Worm (Caenorhabditis elegans): ENCODE results near the gene F42G2.2.
A peak's percentile ranks its signal among the peaks of the same experiment; 100 is the strongest.

F42G2.2 gene

DNA sequence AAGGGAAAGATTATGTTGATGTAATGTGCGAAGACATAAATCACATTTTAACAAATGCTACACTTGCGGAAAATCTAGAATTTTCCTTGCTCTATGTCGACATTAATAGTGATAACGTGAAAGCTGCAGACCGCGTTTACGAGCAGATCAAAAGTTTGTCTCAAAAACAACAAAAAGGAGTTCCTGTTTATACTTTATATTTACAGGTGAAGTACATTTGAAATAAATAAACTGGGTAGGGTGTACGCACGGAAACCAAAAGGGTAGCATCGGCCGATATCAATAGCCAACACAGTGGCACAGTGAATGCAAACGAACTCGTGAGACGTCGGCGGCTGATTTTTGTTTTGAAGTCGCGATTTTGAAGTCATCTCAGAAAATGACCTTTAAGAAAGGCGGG is 422 bp downstream of the F42G2.2 start:
- TF ChIP-seq ceh-30 (tag; optimal IDR thresholded peaks at IDR 0.05) = no peak
- no peak for TF ChIP-seq gmeb-2 (tag; optimal IDR thresholded peaks at IDR 0.05)
- no peak for TF ChIP-seq ceh-48 (tag; optimal IDR thresholded peaks at IDR 0.05)
- no peak for TF ChIP-seq ref-2 (tag; optimal IDR thresholded peaks at IDR 0.05)
- no peak for TF ChIP-seq ceh-6 (GFP tag; optimal IDR thresholded peaks at IDR 0.05)
- TF ChIP-seq K09A11.1 (tag; optimal IDR thresholded peaks at IDR 0.05; ENCODE audit: insufficient read depth) = no peak
- no peak for TF ChIP-seq ceh-14 (tag; optimal IDR thresholded peaks at IDR 0.05)
- no peak for TF ChIP-seq dve-1 (tag; optimal IDR thresholded peaks at IDR 0.05)
- TF ChIP-seq ceh-45 (GFP tag; IDR thresholded peaks at IDR 0.05) = no peak
- no peak for TF ChIP-seq unc-55 (GFP tag; optimal IDR thresholded peaks at IDR 0.05)
- no peak for TF ChIP-seq K02D7.2 (tag; optimal IDR thresholded peaks at IDR 0.05)
- no peak for TF ChIP-seq hlh-6 (tag; optimal IDR thresholded peaks at IDR 0.05)
- no peak for TF ChIP-seq ceh-22 (tag; optimal IDR thresholded peaks at IDR 0.05)
- TF ChIP-seq F13H6.1 (tag; optimal IDR thresholded peaks at IDR 0.05) = no peak
- no peak for TF ChIP-seq pqm-1 (tag; optimal IDR thresholded peaks at IDR 0.05)
- no peak for TF ChIP-seq nfya-1 (tag; optimal IDR thresholded peaks at IDR 0.05)
- TF ChIP-seq odd-2 (tag; optimal IDR thresholded peaks at IDR 0.05) = no peak

DNA sequence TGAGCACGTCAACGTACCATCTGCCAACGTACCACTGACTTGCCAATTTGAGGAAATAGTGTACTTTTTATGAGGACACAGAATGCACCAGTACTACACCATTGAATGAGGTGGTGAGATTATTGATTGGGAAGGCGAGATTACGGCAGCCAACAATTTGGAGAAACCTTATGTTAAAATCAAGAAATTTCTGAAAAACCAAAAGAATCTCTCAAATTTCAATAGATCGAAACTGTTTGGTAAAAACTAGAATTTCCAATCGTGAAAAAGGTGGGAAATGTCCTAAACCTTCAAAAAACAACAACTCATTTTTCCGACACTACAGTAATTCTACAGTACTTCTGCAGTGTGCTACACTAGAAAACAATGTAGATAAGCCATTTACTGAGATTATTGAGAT is 10.0 kb downstream of the F42G2.2 start, which contains the start of gene ceh-86:
Gene ceh-86 (minus strand): TSS at position 101 of the 400 bp plus-strand sequence.
- TF ChIP-seq K09A11.1 (tag; optimal IDR thresholded peaks at IDR 0.05; ENCODE audit: insufficient read depth) (no peak), ceh-48 (tag; optimal IDR thresholded peaks at IDR 0.05) (peak; percentile 55), tbx-7 (tag; optimal IDR thresholded peaks at IDR 0.05) (no peak)

DNA sequence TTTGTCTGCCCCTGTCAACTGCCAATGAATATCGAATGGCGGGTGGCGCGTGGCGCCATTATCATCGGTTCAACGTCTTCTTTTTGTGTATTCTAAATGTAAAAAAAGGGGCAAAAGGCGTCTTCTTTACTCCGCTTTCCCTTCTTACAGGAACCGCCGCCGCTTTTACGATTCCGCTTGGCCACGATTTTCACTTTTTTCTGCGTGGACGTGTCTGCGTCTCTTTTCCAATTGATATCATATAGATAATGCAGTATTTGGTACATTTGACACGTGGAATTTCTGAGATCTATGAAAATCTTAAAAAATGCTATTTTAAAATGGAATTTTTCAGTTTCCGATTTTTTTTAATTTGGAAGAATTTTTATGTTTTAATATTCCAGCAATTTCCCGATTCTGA is 13.6 kb downstream of the F42G2.2 start:
- TF ChIP-seq ceh-9 (tag; optimal IDR thresholded peaks at IDR 0.05) (no peak), sox-4 (tag; optimal IDR thresholded peaks at IDR 0.05) (no peak), npax-4 (tag; optimal IDR thresholded peaks at IDR 0.05) (no peak), madf-2 (tag; optimal IDR thresholded peaks at IDR 0.05) (no peak), C08G9.2 (tag; optimal IDR thresholded peaks at IDR 0.05) (no peak), C38D4.7 (GFP tag; optimal IDR thresholded peaks at IDR 0.05) (no peak), hlh-13 (GFP tag; optimal IDR thresholded peaks at IDR 0.05) (no peak), hlh-30 (tag; optimal IDR thresholded peaks at IDR 0.05; ENCODE audit: insufficient read depth) (no peak), ceh-30 (tag; optimal IDR thresholded peaks at IDR 0.05) (no peak), pha-4 (tag; optimal IDR thresholded peaks at IDR 0.05) (no peak), ceh-22 (tag; optimal IDR thresholded peaks at IDR 0.05) (no peak)

DNA sequence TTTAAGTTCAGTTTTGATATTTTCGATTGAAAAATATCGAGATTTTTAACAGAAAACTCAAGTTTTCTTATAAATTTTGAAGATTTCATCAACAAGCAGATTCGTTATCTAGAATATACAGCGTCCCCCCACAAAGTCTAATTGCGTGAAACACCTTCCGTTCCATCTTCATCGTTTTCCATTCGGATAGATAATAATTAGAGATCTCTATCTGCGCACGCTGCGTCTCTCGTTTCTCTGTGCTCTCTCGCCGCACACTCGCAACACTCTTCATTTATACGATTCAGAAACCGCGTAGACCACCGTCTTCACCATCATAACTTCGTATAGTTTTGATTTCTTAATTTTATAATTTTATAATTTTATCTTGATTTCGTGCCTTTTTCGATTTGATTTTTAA is 14.8 kb downstream of the F42G2.2 start:
- no peak for TF ChIP-seq unc-86 (tag; optimal IDR thresholded peaks at IDR 0.05)
- peak; percentile 95 for TF ChIP-seq rnt-1 (tag; optimal IDR thresholded peaks at IDR 0.05)

DNA sequence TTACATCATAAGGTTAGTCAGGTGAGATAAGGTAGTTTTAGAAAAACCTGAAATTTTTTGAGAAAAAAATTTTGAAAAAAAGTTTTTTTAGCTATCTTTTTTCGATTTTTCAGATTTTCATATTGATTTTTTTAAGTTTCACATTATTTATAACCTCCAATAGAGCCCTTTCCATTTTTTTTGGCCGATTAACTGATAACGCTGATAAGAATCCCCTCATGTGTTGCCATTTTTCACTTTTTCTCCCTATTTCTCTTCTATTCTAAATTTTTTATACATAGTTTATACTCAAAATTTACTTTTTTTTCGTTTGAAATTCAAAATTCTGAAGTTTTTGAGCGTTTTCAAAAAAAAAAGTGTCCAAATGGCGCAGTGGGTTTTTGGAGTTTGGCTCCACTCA is 16.2 kb downstream of the F42G2.2 start:
- no peak for TF ChIP-seq ceh-34 (tag; optimal IDR thresholded peaks at IDR 0.05)
- TF ChIP-seq elt-2 (tag; optimal IDR thresholded peaks at IDR 0.05) = peak; percentile 11

DNA sequence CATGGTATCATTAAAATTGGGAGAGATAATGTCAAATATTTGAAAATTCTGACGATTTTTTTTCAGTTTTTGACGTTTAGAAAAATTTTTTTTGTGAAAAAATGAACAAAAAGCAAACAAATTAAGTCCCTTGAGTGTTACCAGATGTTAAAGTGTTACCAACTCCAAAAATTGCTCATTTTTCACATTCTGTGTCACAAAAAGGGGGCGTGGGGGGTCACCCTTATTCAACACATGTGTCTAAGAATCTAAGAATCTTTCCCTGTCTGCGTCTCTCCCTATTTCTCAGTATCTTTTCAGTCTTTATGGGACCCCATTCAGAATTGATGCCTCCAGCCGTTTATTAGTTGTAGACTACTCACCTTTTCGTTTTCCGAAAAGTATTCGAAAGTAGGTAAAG is 16.9 kb downstream of the F42G2.2 start:
- TF ChIP-seq madf-2 (tag; optimal IDR thresholded peaks at IDR 0.05) = no peak
- TF ChIP-seq ahr-1 (tag; optimal IDR thresholded peaks at IDR 0.05) = no peak
- TF ChIP-seq tbx-7 (tag; optimal IDR thresholded peaks at IDR 0.05) = no peak
- TF ChIP-seq ceh-34 (tag; optimal IDR thresholded peaks at IDR 0.05) = no peak
- no peak for TF ChIP-seq hlh-13 (GFP tag; optimal IDR thresholded peaks at IDR 0.05)
- no peak for TF ChIP-seq ceh-31 (tag; optimal IDR thresholded peaks at IDR 0.05)
- TF ChIP-seq fax-1 (tag; optimal IDR thresholded peaks at IDR 0.05) = no peak
- TF ChIP-seq elt-2 (tag; optimal IDR thresholded peaks at IDR 0.05) = no peak
- no peak for TF ChIP-seq lin-11 (tag; optimal IDR thresholded peaks at IDR 0.05)
- TF ChIP-seq ceh-9 (tag; optimal IDR thresholded peaks at IDR 0.05) = no peak
- TF ChIP-seq hlh-8 (tag; optimal IDR thresholded peaks at IDR 0.05) = no peak
